Fruit fly (Drosophila melanogaster) whole organism, embryonic: Measurements from ENCODE around the gene mfr.

Experiments used
- CG2678 ChIP-seq: fragments of 200-800 bp; sonication (Bioruptor generic); optimal IDR thresholded peaks from 3 replicates; lab custom pipeline; 2019; ENCODE audit warnings: missing biosample characterization, mild to moderate bottlenecking, missing genetic modification characterization, moderate library complexity
- CG3838 ChIP-seq: fragments of 200-800 bp; sonication (Bioruptor generic); optimal IDR thresholded peaks from 3 replicates; lab custom pipeline; 2016; ENCODE audit warnings: missing biosample characterization, missing genetic modification characterization
- CG8281 ChIP-seq: fragments of 200-800 bp; sonication (Bioruptor generic); optimal IDR thresholded peaks from 2 replicates; lab custom pipeline; 2018; ENCODE audit warnings: missing biosample characterization, mild to moderate bottlenecking, missing genetic modification characterization, moderate library complexity
- Nf-YB ChIP-seq: fragments of 200-800 bp; sonication (Bioruptor generic); optimal IDR thresholded peaks from 3 replicates; lab custom pipeline; 2019; ENCODE audit warnings: missing biosample characterization, mild to moderate bottlenecking, missing genetic modification characterization, moderate library complexity
- Optix ChIP-seq: fragments of 200-800 bp; sonication (Bioruptor generic); IDR thresholded peaks from 3 replicates; pipeline ENCODE4 v1.3.6; 2022; ENCODE audit warnings: missing biosample characterization, missing genetic modification characterization
- Stat92E ChIP-seq, 3 experiments: fragments of >200 bp in 2 of 3; fragments of 200-800 bp in 1 of 3; sonication (Bioruptor generic) in 1 of 3; optimal IDR thresholded peaks; 2 replicates each; lab custom pipeline; 2017 to 2019; ENCODE audit warnings: missing biosample characterization in 3 of 3, missing genetic modification characterization in 3 of 3, mild to moderate bottlenecking in 1 of 3, moderate library complexity in 1 of 3
- bigmax ChIP-seq: fragments of 200-800 bp; sonication (Bioruptor generic); optimal IDR thresholded peaks from 2 replicates; lab custom pipeline; 2018; ENCODE audit warnings: missing biosample characterization, mild to moderate bottlenecking, missing genetic modification characterization
- eyg ChIP-seq: fragments of 200-800 bp; sonication (Bioruptor generic); optimal IDR thresholded peaks from 3 replicates; lab custom pipeline; 2016; ENCODE audit warnings: missing biosample characterization, missing genetic modification characterization
- grau ChIP-seq: fragments of 200-800 bp; optimal IDR thresholded peaks from 3 replicates; lab custom pipeline; 2019; ENCODE audit warnings: missing biosample characterization, mild to moderate bottlenecking, missing genetic modification characterization, moderate library complexity
- sqz ChIP-seq: fragments of 200-800 bp; sonication (Bioruptor generic); optimal IDR thresholded peaks from 3 replicates; lab custom pipeline; 2018; ENCODE audit warnings: missing biosample characterization, mild to moderate bottlenecking, missing genetic modification characterization

DNA sequence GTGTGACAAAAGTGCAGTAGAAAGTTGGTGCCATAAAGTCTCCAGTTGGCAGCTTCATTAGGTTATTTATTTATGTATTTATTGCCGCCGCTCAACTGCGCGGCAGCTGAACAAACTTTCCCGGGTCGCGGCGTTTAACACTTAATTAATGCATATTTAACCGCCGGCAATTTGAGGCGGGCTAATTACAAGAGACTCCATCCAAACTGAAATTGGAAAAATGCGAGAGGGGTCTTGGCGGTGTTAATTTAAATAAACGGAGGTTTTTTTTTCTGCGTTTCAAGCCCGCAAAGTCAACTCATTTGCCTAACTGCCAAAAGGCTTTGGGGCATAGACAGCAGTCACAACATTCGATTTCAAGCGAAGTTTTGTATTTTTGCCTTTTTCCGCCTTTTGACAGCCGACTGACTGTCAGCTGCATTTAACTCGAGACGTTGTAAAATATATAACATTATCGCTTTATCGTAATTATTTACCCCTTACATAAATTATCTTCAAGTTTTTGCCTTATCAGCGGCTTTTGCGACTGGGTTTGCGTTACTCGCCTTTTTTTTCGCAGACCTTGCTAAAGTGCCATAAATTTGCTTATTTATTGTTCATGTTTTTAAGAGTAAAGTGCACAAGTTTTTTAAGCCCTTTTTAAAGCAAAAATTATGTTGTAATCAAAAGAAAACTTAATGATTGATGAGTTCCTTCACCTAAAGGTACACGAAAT, 54.7 kb downstream of the mfr start:
- TF ChIP-seq sqz (GFP tag; lab: Kevin White, UChicago) (no peak), CG2678 (tag; lab: Kevin White, UChicago) (no peak), CG8281 (tag; lab: Kevin White, UChicago) (no peak), Stat92E (GFP tag; optimal IDR thresholded peaks at IDR 0.05; lab: Kevin White, UChicago) (no peak), eyg (no peak), grau (tag; lab: Kevin White, UChicago) (no peak), Optix (GFP tag; lab: Robert Waterston, UW) (no peak), CG3838 (GFP tag; lab: Kevin White, UChicago) (no peak), Nf-YB (GFP tag; lab: Kevin White, UChicago) (no peak), bigmax (GFP tag; lab: Kevin White, UChicago) (no peak)
